Worm (Caenorhabditis elegans): Measurements from ENCODE around the gene srlf-19.

DNA sequence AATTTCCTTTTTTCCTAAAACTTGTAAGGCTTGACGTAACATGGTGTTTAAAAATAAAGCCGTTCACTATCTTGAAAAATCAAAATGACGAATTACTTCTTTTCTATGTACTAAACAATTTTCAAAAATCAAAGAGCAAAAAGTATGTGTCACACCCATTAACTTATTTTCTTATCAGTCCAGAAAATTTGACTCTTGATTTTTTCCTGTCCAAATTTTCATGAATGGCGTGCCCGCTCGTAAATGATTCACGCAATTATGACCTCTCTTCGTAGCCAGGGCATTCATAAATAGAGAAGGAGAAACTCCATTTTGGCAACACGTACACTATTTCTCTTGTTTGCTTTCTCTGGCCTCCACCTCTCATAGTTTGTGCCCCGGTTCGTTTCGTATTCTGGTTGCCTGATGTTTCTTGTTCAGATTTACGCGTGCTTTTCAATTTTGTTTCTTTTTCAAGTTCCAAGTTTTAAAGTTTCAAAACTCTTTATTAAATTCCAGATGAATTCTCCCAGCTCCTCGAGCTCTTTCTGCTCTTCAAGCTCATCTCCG, 27.6 kb upstream of the srlf-19 start, which contains the start of gene nhr-55:
- TF ChIP-seq elt-2 (tag; optimal IDR thresholded peaks at IDR 0.05) = peak; percentile 14
- no peak for TF ChIP-seq unc-62 (GFP tag; optimal IDR thresholded peaks at IDR 0.05)
- TF ChIP-seq nhr-85 (tag) = no peak
- no peak for TF ChIP-seq snpc-4 (tag; optimal IDR thresholded peaks at IDR 0.05)
- TF ChIP-seq alr-1 (tag; optimal IDR thresholded peaks at IDR 0.05; ENCODE audit: borderline replicate concordance) = no peak
- TF ChIP-seq ces-1 (GFP tag; optimal IDR thresholded peaks at IDR 0.05) = no peak
- no peak for TF ChIP-seq nhr-90 (tag; optimal IDR thresholded peaks at IDR 0.05; ENCODE audit: poor library complexity)
- no peak for TF ChIP-seq fkh-4 (tag; optimal IDR thresholded peaks at IDR 0.05; ENCODE audit: borderline replicate concordance)
- TF ChIP-seq skn-1 (tag; optimal IDR thresholded peaks at IDR 0.05) = no peak
- TF ChIP-seq ceh-82 (tag; optimal IDR thresholded peaks at IDR 0.05) = no peak
- TF ChIP-seq ets-5 (GFP tag; IDR thresholded peaks at IDR 0.05) = no peak

Data from whole organism, L1 larva.